Fruit fly (Drosophila melanogaster) whole organism, embryonic: ENCODE measurements around the gene Ptpmeg2.

Source experiments
- Blimp-1 ChIP-seq: fragments of 200-800 bp; sonication (Bioruptor generic); optimal IDR thresholded peaks from 3 replicates; lab custom pipeline; 2018; ENCODE audit warnings: missing biosample characterization, missing genetic modification characterization, mild to moderate bottlenecking, moderate library complexity, missing genetic modification reagents
- CG10462 ChIP-seq: fragments of 200-800 bp; sonication (Bioruptor generic); optimal IDR thresholded peaks from 2 replicates; lab custom pipeline; 2016; ENCODE audit warnings: missing biosample characterization, missing genetic modification characterization
- CG11695 ChIP-seq: fragments of 200-800 bp; sonication (Bioruptor generic); IDR thresholded peaks from 3 replicates; pipeline ENCODE4 v1.3.6; 2022; ENCODE audit warnings: missing biosample characterization, missing genetic modification characterization
- CG13424 ChIP-seq: fragments of 200-800 bp; sonication (Bioruptor generic); optimal IDR thresholded peaks from 2 replicates; lab custom pipeline; 2019; ENCODE audit warnings: missing biosample characterization, mild to moderate bottlenecking, missing genetic modification characterization, moderate library complexity
- CG1529 ChIP-seq: fragments of 200-800 bp; sonication (Bioruptor generic); optimal IDR thresholded peaks from 3 replicates; lab custom pipeline; 2018; ENCODE audit warnings: missing biosample characterization, missing genetic modification characterization
- CG15479 ChIP-seq: fragments of 200-800 bp; sonication (Bioruptor generic); optimal IDR thresholded peaks from 3 replicates; lab custom pipeline; 2019; ENCODE audit warnings: missing biosample characterization, mild to moderate bottlenecking, missing genetic modification characterization, moderate library complexity
- CG17186 ChIP-seq: fragments of 200-800 bp; sonication (Bioruptor generic); optimal IDR thresholded peaks from 3 replicates; lab custom pipeline; 2017; ENCODE audit warnings: missing biosample characterization, missing genetic modification reagents, missing genetic modification characterization
- CG17361 ChIP-seq: fragments of 200-800 bp; sonication (Bioruptor generic); IDR thresholded peaks from 3 replicates; pipeline ENCODE4 v1.3.6; 2022; ENCODE audit warnings: missing biosample characterization, missing genetic modification characterization
- CG17385 ChIP-seq: fragments of 200-800 bp; sonication (Bioruptor generic); optimal IDR thresholded peaks from 3 replicates; lab custom pipeline; 2018; ENCODE audit warnings: missing biosample characterization, mild to moderate bottlenecking, missing genetic modification characterization
- CG17802 ChIP-seq: fragments of 200-800 bp; sonication (Bioruptor generic); optimal IDR thresholded peaks from 2 replicates; lab custom pipeline; 2018; ENCODE audit warnings: missing biosample characterization, mild to moderate bottlenecking, missing genetic modification characterization, moderate library complexity
- CG18011 ChIP-seq: fragments of 200-800 bp; sonication (Bioruptor generic); optimal IDR thresholded peaks from 2 replicates; lab custom pipeline; 2017; ENCODE audit warnings: missing biosample characterization, missing genetic modification characterization, mild to moderate bottlenecking, moderate library complexity, missing genotype
- CG1832 ChIP-seq: fragments of 200-800 bp; sonication (Bioruptor generic); optimal IDR thresholded peaks from 2 replicates; lab custom pipeline; 2017; ENCODE audit warnings: missing biosample characterization, mild to moderate bottlenecking, missing genetic modification characterization, inconsistent platforms
- CG42726 ChIP-seq: fragments of 200-800 bp; sonication (Bioruptor generic); IDR thresholded peaks from 2 replicates; pipeline ENCODE4 v1.3.6; 2022; ENCODE audit warnings: missing biosample characterization, missing genetic modification characterization; ENCODE audit not compliant: partially characterized antibody
- CG4360 ChIP-seq: fragments of 200-800 bp; sonication (Bioruptor generic); IDR thresholded peaks from 2 replicates; pipeline ENCODE4 v1.3.6; 2022; ENCODE audit warnings: missing biosample characterization, missing genetic modification characterization
- CG4854 ChIP-seq: fragments of 200-800 bp; sonication (Bioruptor generic); optimal IDR thresholded peaks from 2 replicates; lab custom pipeline; 2016; ENCODE audit warnings: missing biosample characterization, missing genetic modification characterization, inconsistent platforms
- CG8478 ChIP-seq: fragments of >200 bp; optimal IDR thresholded peaks from 2 replicates; lab custom pipeline; 2018
- CTCF ChIP-seq: fragments of 200-800 bp; sonication (Bioruptor generic); optimal IDR thresholded peaks from 2 replicates; lab custom pipeline; 2017; ENCODE audit warnings: missing biosample characterization, mild to moderate bottlenecking, missing genetic modification characterization, moderate library complexity
- D ChIP-seq, 2 experiments: fragments of 200-800 bp in 1 of 2; fragments of >200 bp in 1 of 2; sonication (Bioruptor generic) in 1 of 2; optimal IDR thresholded peaks; 2 replicates in 1 of 2; 3 replicates in 1 of 2; lab custom pipeline; 2017; ENCODE audit warnings: mild to moderate bottlenecking in 1 of 2, missing biosample characterization in 1 of 2, missing genetic modification characterization in 1 of 2, missing genetic modification reagents in 1 of 2
- Eip74EF ChIP-seq, 2 experiments: fragments of 200-800 bp in 1 of 2; fragments of >200 bp in 1 of 2; sonication (Bioruptor generic) in 1 of 2; optimal IDR thresholded peaks; 2 replicates each; lab custom pipeline; 2017 to 2019; ENCODE audit warnings: missing biosample characterization in 2 of 2, missing genetic modification characterization in 2 of 2, mild to moderate bottlenecking in 1 of 2, moderate library complexity in 1 of 2
- H15 ChIP-seq: fragments of 200-800 bp; sonication (Bioruptor generic); IDR thresholded peaks from 3 replicates; pipeline ENCODE4 v1.3.6; 2022; ENCODE audit warnings: missing biosample characterization, missing genetic modification characterization
- HLHmδ ChIP-seq: fragments of 200-800 bp; sonication (Bioruptor generic); optimal IDR thresholded peaks from 2 replicates; lab custom pipeline; 2018; ENCODE audit warnings: missing biosample characterization, mild to moderate bottlenecking, missing genetic modification characterization, moderate library complexity
- Hey ChIP-seq: fragments of 200-800 bp; sonication (Bioruptor generic); optimal IDR thresholded peaks from 3 replicates; lab custom pipeline; 2018; ENCODE audit warnings: missing biosample characterization, mild to moderate bottlenecking, missing genetic modification characterization
- HmgZ ChIP-seq: fragments of 200-800 bp; sonication (Bioruptor generic); optimal IDR thresholded peaks from 2 replicates; lab custom pipeline; 2018; ENCODE audit warnings: missing biosample characterization, mild to moderate bottlenecking, missing genetic modification characterization
- Mad ChIP-seq: fragments of 200-800 bp; sonication (Bioruptor generic); optimal IDR thresholded peaks from 2 replicates; lab custom pipeline; 2016; ENCODE audit warnings: missing biosample characterization, missing genetic modification characterization
- NfI ChIP-seq: fragments of 200-800 bp; sonication (Bioruptor generic); optimal IDR thresholded peaks from 3 replicates; lab custom pipeline; 2018; ENCODE audit warnings: missing biosample characterization, mild to moderate bottlenecking, missing genetic modification characterization, moderate library complexity
- Pdp1 ChIP-seq, 2 experiments: fragments of 200-800 bp; sonication (Bioruptor generic); optimal IDR thresholded peaks; 3 replicates each; lab custom pipeline; 2016; ENCODE audit warnings: missing biosample characterization in 2 of 2, missing genetic modification characterization in 2 of 2, mild to moderate bottlenecking in 1 of 2, moderate library complexity in 1 of 2
- Sox102F ChIP-seq: fragments of 200-800 bp; sonication (Bioruptor generic); optimal IDR thresholded peaks from 2 replicates; lab custom pipeline; 2018; ENCODE audit warnings: missing biosample characterization, mild to moderate bottlenecking, missing genetic modification characterization, moderate library complexity
- Ssrp ChIP-seq: fragments of 200-800 bp; sonication (Bioruptor generic); optimal IDR thresholded peaks from 2 replicates; lab custom pipeline; 2018; ENCODE audit warnings: missing biosample characterization, mild to moderate bottlenecking, missing genetic modification characterization, moderate library complexity
- aop ChIP-seq: fragments of 200-800 bp; sonication (Bioruptor generic); IDR thresholded peaks from 2 replicates; pipeline ENCODE4 v1.3.6; 2022; ENCODE audit warnings: missing biosample characterization, missing genetic modification characterization
- ci ChIP-seq: fragments of 200-800 bp; sonication (Bioruptor generic); IDR thresholded peaks from 3 replicates; pipeline ENCODE4 v1.3.6; 2022; ENCODE audit warnings: missing biosample characterization, missing genetic modification characterization
- eve ChIP-seq, 2 experiments: fragments of >200 bp; optimal IDR thresholded peaks; 2 replicates each; lab custom pipeline; 2017; ENCODE audit warnings: missing biosample characterization in 2 of 2, missing genetic modification characterization in 2 of 2
- ewg ChIP-seq: fragments of 200-800 bp; sonication (Bioruptor generic); optimal IDR thresholded peaks from 3 replicates; lab custom pipeline; 2017; ENCODE audit warnings: mild to moderate bottlenecking, missing biosample characterization, missing genetic modification reagents, missing genetic modification characterization
- eyg ChIP-seq: fragments of 200-800 bp; sonication (Bioruptor generic); optimal IDR thresholded peaks from 3 replicates; lab custom pipeline; 2016; ENCODE audit warnings: missing biosample characterization, missing genetic modification characterization
- fd64A ChIP-seq: fragments of 200-800 bp; sonication (Bioruptor generic); optimal IDR thresholded peaks from 3 replicates; lab custom pipeline; 2018; ENCODE audit warnings: missing biosample characterization, mild to moderate bottlenecking, missing genetic modification characterization
- gcm ChIP-seq: fragments of 200-800 bp; sonication (Bioruptor generic); optimal IDR thresholded peaks from 2 replicates; lab custom pipeline; 2019; ENCODE audit warnings: missing biosample characterization, mild to moderate bottlenecking, missing genetic modification characterization, moderate library complexity
- gem ChIP-seq: fragments of 200-800 bp; sonication (Bioruptor generic); optimal IDR thresholded peaks from 2 replicates; lab custom pipeline; 2019; ENCODE audit warnings: missing biosample characterization, mild to moderate bottlenecking, missing genetic modification characterization, moderate library complexity
- kah ChIP-seq: fragments of 200-800 bp; sonication (Bioruptor generic); optimal IDR thresholded peaks from 2 replicates; lab custom pipeline; 2018; ENCODE audit warnings: missing biosample characterization, mild to moderate bottlenecking, missing genetic modification characterization
- ken ChIP-seq: fragments of 200-800 bp; sonication (Bioruptor generic); IDR thresholded peaks from 3 replicates; pipeline ENCODE4 v1.3.6; 2022; ENCODE audit warnings: missing biosample characterization, missing genetic modification characterization
- klu ChIP-seq: fragments of 200-800 bp; sonication (Bioruptor generic); IDR thresholded peaks from 2 replicates; pipeline ENCODE4 v1.3.6; 2022; ENCODE audit warnings: missing biosample characterization, missing genetic modification characterization
- kni ChIP-seq: fragments of 200-800 bp; sonication (Bioruptor generic); optimal IDR thresholded peaks from 3 replicates; lab custom pipeline; 2017; ENCODE audit warnings: mild to moderate bottlenecking, missing biosample characterization, missing genetic modification reagents, missing genetic modification characterization
- nerfin-1 ChIP-seq: fragments of 200-800 bp; sonication (Bioruptor generic); optimal IDR thresholded peaks from 3 replicates; lab custom pipeline; 2019; ENCODE audit warnings: missing biosample characterization, mild to moderate bottlenecking, missing genetic modification characterization, moderate library complexity
- otp ChIP-seq: fragments of 200-800 bp; sonication (Bioruptor generic); IDR thresholded peaks from 3 replicates; pipeline ENCODE4, ENCODE4 v1.3.6; 2022; ENCODE audit warnings: missing biosample characterization, missing genetic modification characterization
- p53 ChIP-seq: fragments of 200-800 bp; sonication (Bioruptor generic); optimal IDR thresholded peaks from 2 replicates; lab custom pipeline; 2016; ENCODE audit warnings: missing biosample characterization, missing genetic modification characterization
- pan ChIP-seq, 4 experiments: fragments of >200 bp in 3 of 4; fragments of 200-800 bp in 1 of 4; sonication (Bioruptor generic) in 1 of 4; optimal IDR thresholded peaks in 3 of 4; IDR thresholded peaks in 1 of 4; 2 replicates each; pipeline versions ENCODE4 v1.3.6 to Lab custom; 2017 to 2022; ENCODE audit warnings: missing biosample characterization in 2 of 4, missing genetic modification characterization in 2 of 4, mixed read lengths in 1 of 4
- row ChIP-seq: fragments of 200-800 bp; sonication (Bioruptor generic); IDR thresholded peaks from 3 replicates; pipeline ENCODE4 v1.3.6; 2022; ENCODE audit warnings: missing biosample characterization, missing genetic modification characterization
- sd ChIP-seq: fragments of 200-800 bp; sonication (Bioruptor generic); optimal IDR thresholded peaks from 3 replicates; lab custom pipeline; 2018; ENCODE audit warnings: missing biosample characterization, mild to moderate bottlenecking, missing genetic modification characterization, moderate library complexity
- zen ChIP-seq: fragments of 200-800 bp; sonication (Bioruptor generic); optimal IDR thresholded peaks from 3 replicates; lab custom pipeline; 2018; ENCODE audit warnings: missing biosample characterization, mild to moderate bottlenecking, missing genetic modification characterization, moderate library complexity

Gene Ptpmeg2

dm6 chrX:9658095-9658838 lies 678 bp downstream of the Ptpmeg2 start (continued):
- TF ChIP-seq CG1832 (GFP tag; lab: Kevin White, UChicago) (peak; percentile 55), eve (GFP tag; optimal IDR thresholded peaks at IDR 0.05; lab: Kevin White, UChicago) (peak in 1 of 2 experiments; percentile 1), p53 (GFP tag; lab: Kevin White, UChicago) (peak; percentile 30), aop (GFP tag; lab: Robert Waterston, UW) (peak; percentile 47; the same call in 1 of the 2 replicates), gem (tag; lab: Kevin White, UChicago) (peak; percentile 13), CG13424 (tag; lab: Kevin White, UChicago) (no peak), CG17361 (GFP tag; lab: Robert Waterston, UW) (0 out of 3 replicates have a peak, but pooled peaks have one; percentile 7), HmgZ (tag; lab: Kevin White, UChicago) (no peak), klu (no peak), CG1529 (GFP tag; lab: Kevin White, UChicago) (peak; percentile 5), fd64A (GFP tag; lab: Kevin White, UChicago) (no peak), CG17186 (no peak), Mad (no peak), Hey (tag; lab: Kevin White, UChicago) (peak; percentile 3), Ssrp (tag; lab: Kevin White, UChicago) (no peak), CG42726 (0 out of 2 replicates have a peak, but pooled peaks have one; percentile 3), CG11695 (GFP tag; lab: Robert Waterston, UW) (no peak), nerfin-1 (tag; lab: Kevin White, UChicago) (peak; percentile 99), sd (peak; percentile 79), CG4360 (peak; percentile 99), Eip74EF (GFP tag; optimal IDR thresholded peaks at IDR 0.05; lab: Kevin White, UChicago) (peak in 1 of 2 experiments; percentile 58), ken (GFP tag; lab: Robert Waterston, UW) (peak; percentile 5; the same call in 1 of the 3 replicates), Pdp1 (GFP tag; optimal IDR thresholded peaks at IDR 0.05; lab: Kevin White, UChicago) (peak in 1 of 2 experiments; percentile 3), otp (GFP tag; lab: Robert Waterston, UW) (0 out of 3 replicates have a peak, but pooled peaks have one; percentile 24), ci (GFP tag; lab: Robert Waterston, UW) (peak; percentile 30; the same call in 1 of the 3 replicates), kni (GFP tag; lab: Kevin White, UChicago) (peak; percentile 83), CG17802 (no peak), CG18011 (no peak), CG17385 (GFP tag; lab: Kevin White, UChicago) (peak; percentile 35), CG8478 (lab: Kevin White, UChicago) (peak; percentile 82), Blimp-1 (peak; percentile 93), CG4854 (GFP tag; lab: Kevin White, UChicago) (no peak), zen (tag; lab: Kevin White, UChicago) (peak; percentile 27), kah (GFP tag; lab: Kevin White, UChicago) (peak; percentile 28), eyg (GFP tag; lab: Kevin White, UChicago) (no peak), Sox102F (GFP tag; lab: Kevin White, UChicago) (peak; percentile 27), ewg (no peak), CG15479 (peak; percentile 95), NfI (GFP tag; lab: Kevin White, UChicago) (no peak), pan (optimal IDR thresholded peaks at IDR 0.05; lab: Kevin White, UChicago) (no peak), pan (GFP tag; optimal IDR thresholded peaks at IDR 0.05 in 1 of 2, IDR thresholded peaks at IDR 0.05 in 1 of 2) (no peak), D (optimal IDR thresholded peaks at IDR 0.05; lab: Kevin White, UChicago) (no peak), D (GFP tag; optimal IDR thresholded peaks at IDR 0.05; lab: Kevin White, UChicago) (peak; percentile 9), CG10462 (GFP tag; lab: Kevin White, UChicago) (no peak), HLHmδ (peak; percentile 64), CTCF (no peak), H15 (GFP tag; lab: Robert Waterston, UW) (no peak), row (GFP tag; lab: Robert Waterston, UW) (0 out of 3 replicates have a peak, but pooled peaks have one; percentile 12), gcm (GFP tag; lab: Kevin White, UChicago) (peak; percentile 44)
